Worm (Caenorhabditis elegans): ENCODE measurements around the gene fbxa-185.

DNA sequence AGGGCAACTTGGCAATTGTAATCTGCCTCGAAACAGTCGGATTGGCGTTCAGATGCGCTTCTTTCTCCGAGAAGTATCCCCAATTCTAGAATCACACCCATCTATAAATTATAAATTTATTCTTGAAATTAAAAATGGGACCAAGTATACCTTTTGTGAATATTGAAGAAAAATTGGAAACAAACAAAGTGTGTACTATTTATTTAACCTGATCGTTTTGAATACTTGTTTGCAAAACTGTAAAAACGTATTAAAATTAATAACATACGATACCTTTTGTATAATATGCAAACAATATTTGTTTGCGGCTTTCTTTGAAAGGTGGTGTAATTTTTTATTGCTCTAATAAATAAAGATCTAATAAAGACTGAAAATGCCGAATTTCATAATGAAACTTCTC lies 19.1 kb upstream of the fbxa-185 start, which contains the start of gene Y61B8B.3:
- TF ChIP-seq ztf-29 (GFP tag; IDR thresholded peaks at IDR 0.05): no peak
- no peak for TF ChIP-seq med-1 (GFP tag; optimal IDR thresholded peaks at IDR 0.05; ENCODE audit: insufficient read depth)
- no peak for TF ChIP-seq flt-1 (GFP tag; IDR thresholded peaks at IDR 0.05)

Measured in whole organism, midembryonic.